Fruit fly (Drosophila melanogaster): ENCODE data around the gene vri.

vri gene

dm6 chr2L:5297289-5297960, 8.7 kb downstream of the vri start (continued):
- TF ChIP-seq Chrac-16 (GFP tag; optimal IDR thresholded peaks at IDR 0.05) (peak; percentile 29), eve (GFP tag; optimal IDR thresholded peaks at IDR 0.05) (no peak), CG13894 (tag; optimal IDR thresholded peaks at IDR 0.05) (no peak), stc (GFP tag; IDR thresholded peaks at IDR 0.05) (no peak), ranshi (GFP tag; IDR thresholded peaks at IDR 0.05) (peak; percentile 36; the same call in 1 of the 2 replicates), CG15601 (tag; optimal IDR thresholded peaks at IDR 0.05) (peak; percentile 46), D (optimal IDR thresholded peaks at IDR 0.05) (no peak), D (GFP tag; optimal IDR thresholded peaks at IDR 0.05) (peak; percentile 54), Fer1 (GFP tag; optimal IDR thresholded peaks at IDR 0.05) (no peak), btn (GFP tag; optimal IDR thresholded peaks at IDR 0.05) (no peak), CG42726 (GFP tag; IDR thresholded peaks at IDR 0.05; ENCODE audit: partially characterized antibody) (no peak), Six4 (GFP tag; optimal IDR thresholded peaks at IDR 0.05) (no peak), lab (GFP tag; optimal IDR thresholded peaks at IDR 0.05) (peak; percentile 38)

DNA sequence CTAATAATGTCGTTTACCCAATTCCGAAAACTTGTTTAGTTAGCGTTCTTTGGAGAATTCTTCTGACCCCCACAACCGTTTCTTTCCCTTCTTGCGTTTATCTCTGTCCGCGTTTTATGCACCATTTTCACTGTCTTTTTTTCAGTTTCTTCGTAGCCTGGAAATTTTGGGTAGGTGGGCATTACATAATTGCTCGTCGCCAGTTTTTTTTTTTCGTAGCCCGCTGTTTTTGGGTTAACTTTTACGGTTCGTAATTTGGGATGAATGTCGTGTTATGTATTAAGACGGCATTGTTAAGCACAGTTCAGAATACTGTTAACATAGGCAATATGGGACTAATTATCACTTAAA, 9.2 kb downstream of the vri start:
- no peak for TF ChIP-seq CG10959 (GFP tag; IDR thresholded peaks at IDR 0.05)
- no peak for TF ChIP-seq slou (GFP tag; optimal IDR thresholded peaks at IDR 0.05)
- TF ChIP-seq ssp (GFP tag; IDR thresholded peaks at IDR 0.05): no peak
- TF ChIP-seq sima (GFP tag; optimal IDR thresholded peaks at IDR 0.05): no peak
- TF ChIP-seq chinmo (GFP tag; IDR thresholded peaks at IDR 0.05; ENCODE audit: partially characterized antibody): no peak
- TF ChIP-seq twi (tag; optimal IDR thresholded peaks at IDR 0.05): no peak
- TF ChIP-seq gcm (GFP tag; optimal IDR thresholded peaks at IDR 0.05): no peak
- no peak for TF ChIP-seq CG7372 (GFP tag; IDR thresholded peaks at IDR 0.05)
- TF ChIP-seq Aef1 (GFP tag; IDR thresholded peaks at IDR 0.05): no peak
- no peak for TF ChIP-seq CG8359 (GFP tag; optimal IDR thresholded peaks at IDR 0.05; ENCODE audit: borderline replicate concordance)
- no peak for TF ChIP-seq CG32772 (GFP tag; IDR thresholded peaks at IDR 0.05)
- TF ChIP-seq MBD-R2 (GFP tag; IDR thresholded peaks at IDR 0.05): no peak
- no peak for TF ChIP-seq NC2β (GFP tag; optimal IDR thresholded peaks at IDR 0.05)
- 0 out of 3 replicates have a peak, but pooled peaks have one; percentile 20 for TF ChIP-seq ci (GFP tag; IDR thresholded peaks at IDR 0.05)
- TF ChIP-seq CG11695 (GFP tag; IDR thresholded peaks at IDR 0.05): no peak
- no peak for TF ChIP-seq Oli (tag; optimal IDR thresholded peaks at IDR 0.05)
- no peak for TF ChIP-seq CG14441 (GFP tag; IDR thresholded peaks at IDR 0.05)
- TF ChIP-seq Blimp-1 (GFP tag; optimal IDR thresholded peaks at IDR 0.05): peak; percentile 21
- no peak for TF ChIP-seq Tbp (GFP tag; optimal IDR thresholded peaks at IDR 0.05)
- TF ChIP-seq vvl (GFP tag; IDR thresholded peaks at IDR 0.05): no peak
- TF ChIP-seq Atf-2 (GFP tag; optimal IDR thresholded peaks at IDR 0.05): no peak
- TF ChIP-seq CG5953 (GFP tag; IDR thresholded peaks at IDR 0.05): no peak
- TF ChIP-seq CG7786 (GFP tag; optimal IDR thresholded peaks at IDR 0.05): no peak
- no peak for TF ChIP-seq CG2116 (GFP tag; optimal IDR thresholded peaks at IDR 0.05)
- no peak for TF ChIP-seq CG16815 (GFP tag; optimal IDR thresholded peaks at IDR 0.05)
- no peak for TF ChIP-seq MESR4 (GFP tag; optimal IDR thresholded peaks at IDR 0.05)
- no peak for TF ChIP-seq sr (GFP tag; IDR thresholded peaks at IDR 0.05)
- no peak for TF ChIP-seq gce (GFP tag; IDR thresholded peaks at IDR 0.05)
- TF ChIP-seq Jarid2 (GFP tag; optimal IDR thresholded peaks at IDR 0.05): no peak
- TF ChIP-seq dmrt11E (tag; optimal IDR thresholded peaks at IDR 0.05): no peak
- no peak for TF ChIP-seq az2 (GFP tag; optimal IDR thresholded peaks at IDR 0.05)
- TF ChIP-seq CG18619 (GFP tag; optimal IDR thresholded peaks at IDR 0.05): no peak
- TF ChIP-seq Dfd (GFP tag; optimal IDR thresholded peaks at IDR 0.05): no peak
- no peak for TF ChIP-seq CG7745 (tag; optimal IDR thresholded peaks at IDR 0.05)
- TF ChIP-seq Pdp1 (GFP tag; optimal IDR thresholded peaks at IDR 0.05): peak in 1 of 2 experiments; percentile 49
- no peak for TF ChIP-seq hb (GFP tag; IDR thresholded peaks at IDR 0.05; ENCODE audit: partially characterized antibody)
- peak; percentile 70 for TF ChIP-seq sqz (GFP tag; optimal IDR thresholded peaks at IDR 0.05)
- TF ChIP-seq stwl (tag; optimal IDR thresholded peaks at IDR 0.05): no peak

Measured in whole organism, embryonic.